Fruit fly (Drosophila melanogaster): ENCODE data around the gene CG9951.

The CG9951 gene

DNA sequence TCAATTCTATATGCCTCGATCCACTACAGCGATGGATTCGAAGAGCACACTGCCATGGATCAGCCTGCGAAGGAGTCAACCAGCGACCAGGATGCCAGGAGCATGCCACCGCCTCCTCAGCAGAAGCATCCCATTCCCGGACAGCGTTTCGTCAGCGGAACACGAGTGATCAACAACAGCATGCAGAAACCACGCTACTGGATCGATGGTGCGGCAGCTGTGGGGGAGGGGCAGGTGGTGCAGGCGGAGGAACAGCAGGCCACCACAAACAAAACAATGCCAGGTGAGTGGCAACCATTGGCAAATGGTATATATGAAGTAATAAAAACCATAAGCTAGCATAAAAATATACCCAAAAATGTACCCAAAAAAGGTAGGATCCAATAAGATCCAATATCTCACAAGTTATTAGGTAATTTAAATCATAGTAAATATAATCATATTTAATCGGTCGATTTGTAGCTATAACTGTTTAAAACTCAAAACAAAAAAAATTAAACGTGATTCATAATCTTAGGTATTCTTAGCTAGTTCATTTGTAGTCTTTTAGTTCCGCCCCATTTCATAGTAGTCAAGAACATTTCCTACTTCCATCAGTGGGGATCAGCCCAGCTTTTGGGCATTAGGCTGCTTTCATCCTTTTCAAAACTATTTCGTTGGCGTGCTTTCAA, 17.2 kb upstream of the CG9951 start, which contains the start of gene CG32161:
Gene CG32161 (plus strand): TSS at position 621 of the 671 bp plus-strand sequence.
- no peak for TF ChIP-seq Myc (optimal IDR thresholded peaks at IDR 0.05)
- TF ChIP-seq insv (optimal IDR thresholded peaks at IDR 0.05) = no peak
- TF ChIP-seq h (optimal IDR thresholded peaks at IDR 0.05) = no peak
- TF ChIP-seq Sin3A (optimal IDR thresholded peaks at IDR 0.05) = no peak
- TF ChIP-seq psq (optimal IDR thresholded peaks at IDR 0.05) = no peak
- TF ChIP-seq ttk (optimal IDR thresholded peaks at IDR 0.05) = no peak

DNA sequence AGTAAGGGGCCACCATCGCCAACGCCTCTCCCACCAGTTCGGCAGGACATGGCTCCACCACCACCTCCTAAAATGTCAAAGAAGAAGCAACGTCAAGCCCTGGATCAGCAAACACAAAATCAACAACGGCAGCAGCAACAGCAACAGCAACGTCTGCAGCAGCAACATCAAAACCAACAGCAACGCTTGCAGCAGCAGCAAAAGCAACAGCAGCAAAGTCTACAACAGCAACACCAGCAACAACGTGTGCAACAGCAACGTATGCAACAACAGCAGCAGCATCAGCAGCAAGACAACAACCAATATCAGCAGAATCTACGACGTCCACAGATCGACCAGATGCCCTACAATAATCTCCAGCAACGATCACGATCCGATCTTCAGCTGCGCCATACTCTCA, 11.4 kb upstream of the CG9951 start:
- TF ChIP-seq h (optimal IDR thresholded peaks at IDR 0.05) = no peak
- no peak for TF ChIP-seq ttk (optimal IDR thresholded peaks at IDR 0.05)
- no peak for TF ChIP-seq insv (optimal IDR thresholded peaks at IDR 0.05)
- no peak for TF ChIP-seq Myc (optimal IDR thresholded peaks at IDR 0.05)
- TF ChIP-seq Sin3A (optimal IDR thresholded peaks at IDR 0.05) = no peak
- no peak for TF ChIP-seq psq (optimal IDR thresholded peaks at IDR 0.05)

DNA sequence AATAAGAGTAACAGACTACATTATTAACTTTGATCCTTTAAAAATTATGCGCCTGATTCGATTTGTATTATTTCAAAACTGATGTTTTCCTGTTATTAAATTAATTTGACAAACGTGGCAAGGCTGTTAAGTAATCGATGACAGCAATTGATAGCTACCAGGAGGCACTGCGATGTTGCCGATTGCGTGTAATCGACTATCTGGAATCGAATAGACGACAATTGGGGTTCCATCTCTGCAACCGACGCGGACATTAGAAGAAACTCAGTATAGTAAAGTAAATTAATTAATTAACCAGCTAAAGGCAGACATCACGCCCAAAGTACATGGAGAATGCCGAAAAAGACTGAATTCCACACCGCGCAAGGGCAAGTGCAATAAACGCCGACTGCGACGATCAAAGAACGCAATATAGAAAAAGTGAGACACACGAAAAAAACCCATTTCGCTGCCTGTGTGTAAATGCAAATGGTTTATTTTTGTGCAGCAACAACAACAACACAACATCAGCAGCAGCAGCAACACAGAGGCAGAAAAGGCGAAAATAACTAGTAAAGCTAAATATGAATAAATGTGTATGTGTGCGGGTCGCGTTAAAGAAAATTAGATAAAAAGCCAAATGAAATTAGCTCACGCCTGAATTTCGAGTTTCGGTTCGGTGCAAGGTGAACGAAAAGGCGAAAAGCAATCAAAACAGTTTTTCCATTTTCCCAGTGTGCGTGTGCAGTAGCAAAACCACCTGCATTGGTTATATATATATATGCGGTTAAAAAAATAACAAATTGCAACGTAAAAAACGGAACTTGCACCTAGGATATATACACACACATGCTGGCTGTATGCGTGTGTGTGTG, 9.2 kb upstream of the CG9951 start, which contains the start of gene sina:
Gene sina (plus strand): TSS at position 219 of the 854 bp plus-strand sequence.
- TF ChIP-seq h (optimal IDR thresholded peaks at IDR 0.05) = no peak

dm6 chr3L:16854387-16855033, 8.5 kb upstream of the CG9951 start:
- TF ChIP-seq psq (optimal IDR thresholded peaks at IDR 0.05) (no peak), Myc (optimal IDR thresholded peaks at IDR 0.05) (no peak), ttk (optimal IDR thresholded peaks at IDR 0.05) (no peak), Sin3A (optimal IDR thresholded peaks at IDR 0.05) (no peak), insv (optimal IDR thresholded peaks at IDR 0.05) (no peak), h (optimal IDR thresholded peaks at IDR 0.05) (no peak)

dm6 chr3L:16855287-16855686, 7.7 kb upstream of the CG9951 start:
- no peak for TF ChIP-seq Myc (optimal IDR thresholded peaks at IDR 0.05)
- no peak for TF ChIP-seq insv (optimal IDR thresholded peaks at IDR 0.05)
- no peak for TF ChIP-seq psq (optimal IDR thresholded peaks at IDR 0.05)
- no peak for TF ChIP-seq h (optimal IDR thresholded peaks at IDR 0.05)
- no peak for TF ChIP-seq Sin3A (optimal IDR thresholded peaks at IDR 0.05)
- TF ChIP-seq ttk (optimal IDR thresholded peaks at IDR 0.05) = no peak

DNA sequence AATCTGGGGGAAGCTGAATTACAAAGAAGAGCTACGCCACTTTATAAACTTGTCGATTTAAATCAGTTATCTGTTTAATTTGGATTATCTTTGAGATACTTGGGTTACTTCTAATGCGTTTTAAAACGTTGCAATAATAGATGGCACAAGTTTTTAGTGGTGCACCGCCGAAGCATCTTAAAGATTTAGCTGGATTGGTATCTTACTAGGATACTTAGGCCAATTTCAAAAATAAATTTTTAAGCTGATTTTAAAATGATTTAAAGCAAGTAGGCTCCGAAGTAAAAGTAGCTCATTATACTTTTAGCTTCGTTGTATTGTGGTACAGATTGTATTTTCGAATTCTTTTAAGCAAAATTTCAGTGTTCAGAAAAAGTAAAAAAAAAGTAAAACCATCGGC, 4.2 kb upstream of the CG9951 start, which contains the start of gene sinah:
Gene sinah (plus strand): TSS at position 301 of the 400 bp plus-strand sequence.
- no peak for TF ChIP-seq Sin3A (optimal IDR thresholded peaks at IDR 0.05)
- TF ChIP-seq insv (optimal IDR thresholded peaks at IDR 0.05) = no peak
- TF ChIP-seq psq (optimal IDR thresholded peaks at IDR 0.05) = no peak
- no peak for TF ChIP-seq Myc (optimal IDR thresholded peaks at IDR 0.05)
- TF ChIP-seq h (optimal IDR thresholded peaks at IDR 0.05) = no peak
- no peak for TF ChIP-seq ttk (optimal IDR thresholded peaks at IDR 0.05)

- TF ChIP-seq Myc (optimal IDR thresholded peaks at IDR 0.05) (no peak), Sin3A (optimal IDR thresholded peaks at IDR 0.05) (no peak), ttk (optimal IDR thresholded peaks at IDR 0.05) (no peak)
These were observed 2.6 kb upstream of the CG9951 start, which contains the start of gene CG13029 for dm6 chr3L:16860322-16860721. Gene CG13029, plus strand, starts transcription at chr3L:16860622.

DNA sequence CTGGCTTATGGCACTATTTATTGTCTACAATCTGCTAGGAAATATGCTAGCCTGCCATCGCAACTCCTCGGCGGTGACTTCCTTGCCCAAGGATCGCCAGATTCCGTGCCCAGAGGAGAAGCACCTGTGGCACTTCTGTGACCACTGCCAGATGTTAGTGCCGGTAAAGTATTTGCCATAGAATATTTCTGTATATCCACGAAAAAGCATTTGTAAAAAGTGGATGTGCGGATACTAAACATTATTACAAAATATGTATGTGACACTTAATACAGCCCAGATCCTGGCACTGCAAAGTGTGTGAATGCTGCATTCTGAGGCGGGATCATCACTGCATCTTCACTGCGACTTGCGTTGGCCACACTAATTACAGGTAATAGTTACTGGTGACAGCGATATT, 2.1 kb upstream of the CG9951 start:
- TF ChIP-seq Myc (optimal IDR thresholded peaks at IDR 0.05) = no peak
- TF ChIP-seq h (optimal IDR thresholded peaks at IDR 0.05) = no peak
- no peak for TF ChIP-seq insv (optimal IDR thresholded peaks at IDR 0.05)
- TF ChIP-seq psq (optimal IDR thresholded peaks at IDR 0.05) = no peak
- TF ChIP-seq ttk (optimal IDR thresholded peaks at IDR 0.05) = no peak
- no peak for TF ChIP-seq Sin3A (optimal IDR thresholded peaks at IDR 0.05)

DNA sequence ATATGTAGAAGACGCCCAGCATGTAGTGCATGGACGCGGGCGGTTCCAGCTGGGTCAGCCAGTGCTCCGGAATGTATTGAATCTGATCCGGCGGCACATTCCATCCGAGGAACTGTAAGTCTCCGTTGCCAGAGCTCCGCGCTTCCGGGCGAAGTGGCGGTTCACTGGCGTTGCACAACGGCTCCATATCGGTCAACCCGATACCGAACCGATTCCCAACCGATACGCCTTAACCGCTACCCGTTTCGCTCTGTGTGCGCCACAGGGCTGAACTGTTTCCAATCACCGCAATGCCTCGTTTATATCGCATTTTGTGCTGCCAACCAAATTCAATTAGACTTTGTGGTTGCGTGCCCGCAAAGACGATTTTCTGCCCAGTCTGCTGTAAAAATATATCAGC, 680 bp upstream of the CG9951 start, which contains the start of gene Rh4:
Gene Rh4 (minus strand): TSS at position 234 of the 400 bp plus-strand sequence.
- TF ChIP-seq h (optimal IDR thresholded peaks at IDR 0.05) (no peak), insv (optimal IDR thresholded peaks at IDR 0.05) (no peak), Myc (optimal IDR thresholded peaks at IDR 0.05) (no peak)

DNA sequence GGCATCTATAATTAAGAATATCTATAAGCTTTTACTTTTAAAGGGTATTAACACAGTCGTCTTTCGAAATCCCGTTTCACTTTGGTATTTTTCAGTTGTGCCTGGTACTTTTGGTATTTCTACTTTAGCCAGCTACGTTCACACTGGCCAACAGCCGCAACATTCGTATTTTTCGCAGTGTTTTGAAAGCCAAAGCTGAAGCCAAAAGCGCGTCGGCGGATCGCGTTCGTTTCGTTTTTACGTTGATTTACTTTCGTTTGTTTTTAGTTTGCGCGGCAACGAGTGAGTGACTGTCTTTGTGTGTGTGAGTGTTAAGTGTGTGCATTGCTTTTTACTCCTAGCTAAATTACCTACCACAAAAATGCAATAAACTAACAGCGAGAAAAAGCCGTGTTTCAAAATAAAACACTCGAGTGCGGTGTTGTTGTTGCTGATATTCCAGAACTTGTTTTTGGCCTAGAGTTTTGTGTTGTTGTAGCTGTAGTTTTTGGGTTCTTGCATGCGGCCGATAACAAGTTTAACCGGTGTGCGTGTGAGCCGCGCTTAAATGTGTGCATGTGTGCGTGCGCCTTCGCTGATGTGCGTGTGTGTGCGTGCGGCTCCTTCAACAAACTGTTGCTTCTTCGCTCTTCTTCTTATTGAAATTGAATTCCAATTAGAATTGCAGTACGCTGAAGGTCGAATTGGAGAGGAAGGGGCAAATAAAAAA, 2.3 kb downstream of the CG9951 start, which contains the start of gene Lmpt:
Gene Lmpt (plus strand): TSS at position 173 of the 709 bp plus-strand sequence.
- TF ChIP-seq h (optimal IDR thresholded peaks at IDR 0.05) (no peak), Myc (optimal IDR thresholded peaks at IDR 0.05) (no peak), psq (optimal IDR thresholded peaks at IDR 0.05) (no peak), insv (optimal IDR thresholded peaks at IDR 0.05) (no peak), ttk (optimal IDR thresholded peaks at IDR 0.05) (no peak), Sin3A (optimal IDR thresholded peaks at IDR 0.05) (no peak)

dm6 chr3L:16865832-16866163, 2.8 kb downstream of the CG9951 start:
- TF ChIP-seq Sin3A (optimal IDR thresholded peaks at IDR 0.05) (no peak), Myc (optimal IDR thresholded peaks at IDR 0.05) (no peak), h (optimal IDR thresholded peaks at IDR 0.05) (no peak), psq (optimal IDR thresholded peaks at IDR 0.05) (no peak), ttk (optimal IDR thresholded peaks at IDR 0.05) (no peak), insv (optimal IDR thresholded peaks at IDR 0.05) (no peak)

Data from Kc167 (cell line).